Worm (Caenorhabditis elegans) whole organism, young adult: ENCODE data around the gene C11E4.6.

ENCODE experiments used
- B0019.2 ChIP-seq: fragments of 200-800 bp; sonication (Bioruptor generic); conservative IDR thresholded peaks from 2 replicates; pipeline ENCODE4 v1.3.6; 2022; ENCODE audit warnings: missing genetic modification reagents, missing genetic modification characterization, missing compliant biosample characterization
- F22D6.2 ChIP-seq: sonication (generic microtip); optimal IDR thresholded peaks from 2 replicates; lab custom pipeline; 2016; ENCODE audit warnings: mild to moderate bottlenecking, missing genetic modification characterization, missing compliant biosample characterization
- F33H1.4 ChIP-seq: fragments of 200-800 bp; sonication (Bioruptor generic); IDR thresholded peaks from 2 replicates; pipeline ENCODE4 v1.3.6; 2022; ENCODE audit warnings: missing genetic modification reagents, missing genetic modification characterization, missing compliant biosample characterization
- T26A5.8 ChIP-seq: sonication (generic microtip); optimal IDR thresholded peaks from 2 replicates; lab custom pipeline; 2016; ENCODE audit warnings: missing genetic modification characterization, missing compliant biosample characterization
- Y53F4B.3 ChIP-seq: fragments of 200-800 bp; sonication (Bioruptor generic); IDR thresholded peaks from 2 replicates; pipeline ENCODE4 v1.3.6; 2022; ENCODE audit warnings: missing genetic modification reagents, missing genetic modification characterization, missing compliant biosample characterization
- Y79H2A.3 ChIP-seq: fragments of 200-800 bp; sonication (Bioruptor generic); conservative IDR thresholded peaks from 2 replicates; pipeline ENCODE4 v1.3.6; 2022; ENCODE audit warnings: missing genetic modification reagents, missing genetic modification characterization, missing compliant biosample characterization
- ama-1 ChIP-seq, 3 experiments: fragments of 150-350 bp in 1 of 3; sonication (generic microtip) in 2 of 3; optimal IDR thresholded peaks; 2 replicates each; lab custom pipeline; 2014 to 2018; ENCODE audit warnings: missing biosample characterization in 2 of 3, missing genetic modification characterization in 2 of 3, missing genetic modification reagents in 2 of 3
- attf-3 ChIP-seq: fragments of 200-800 bp; sonication (Bioruptor generic); conservative IDR thresholded peaks from 2 replicates; pipeline ENCODE4 v1.3.6; 2022; ENCODE audit warnings: missing genetic modification reagents, missing genetic modification characterization, missing compliant biosample characterization
- attf-5 ChIP-seq: fragments of 200-800 bp; sonication (Bioruptor generic); optimal IDR thresholded peaks from 2 replicates; lab custom pipeline; 2018; ENCODE audit warnings: mild to moderate bottlenecking, missing genetic modification characterization, missing compliant biosample characterization
- ccch-3 ChIP-seq: fragments of 200-800 bp; sonication (Bioruptor generic); optimal IDR thresholded peaks from 2 replicates; lab custom pipeline; 2018; ENCODE audit warnings: mild to moderate bottlenecking, missing genetic modification characterization, missing compliant biosample characterization
- ceh-100 ChIP-seq: fragments of 200-800 bp; sonication (Bioruptor generic); IDR thresholded peaks from 2 replicates; pipeline ENCODE4 v1.3.6; 2022; ENCODE audit warnings: missing genetic modification reagents, missing genetic modification characterization, missing compliant biosample characterization
- ceh-58 ChIP-seq: fragments of 200-800 bp; sonication (Bioruptor generic); IDR thresholded peaks from 2 replicates; pipeline ENCODE4 v1.3.6; 2022; ENCODE audit warnings: missing genetic modification characterization, missing compliant biosample characterization
- dox-1 ChIP-seq: fragments of 200-800 bp; sonication (Bioruptor generic); IDR thresholded peaks from 2 replicates; pipeline ENCODE4 v1.3.6; 2022; ENCODE audit warnings: missing genetic modification reagents, missing genetic modification characterization, missing compliant biosample characterization
- dpff-1 ChIP-seq: sonication (generic microtip); optimal IDR thresholded peaks from 2 replicates; lab custom pipeline; 2017; ENCODE audit warnings: mild to moderate bottlenecking, missing genetic modification characterization, missing compliant biosample characterization
- dpl-1 ChIP-seq: fragments of 150-350 bp; optimal IDR thresholded peaks from 2 replicates; lab custom pipeline; 2014; ENCODE audit warnings: missing biosample characterization, missing genetic modification reagents, missing genetic modification characterization
- egl-18 ChIP-seq: fragments of 200-800 bp; sonication (Bioruptor generic); IDR thresholded peaks from 2 replicates; pipeline ENCODE4 v1.3.6; 2022; ENCODE audit warnings: missing genetic modification reagents, missing genetic modification characterization, missing compliant biosample characterization
- egl-44 ChIP-seq: fragments of 200-800 bp; sonication (Bioruptor generic); IDR thresholded peaks from 2 replicates; pipeline ENCODE4 v1.3.6; 2022; ENCODE audit warnings: missing genetic modification reagents, missing genetic modification characterization, missing compliant biosample characterization
- ets-4 ChIP-seq: fragments of 200-800 bp; sonication (Bioruptor generic); optimal IDR thresholded peaks from 2 replicates; lab custom pipeline; 2018; ENCODE audit warnings: mild to moderate bottlenecking, missing genetic modification characterization, missing compliant biosample characterization
- gei-17 ChIP-seq: fragments of 200-800 bp; sonication (Bioruptor generic); optimal IDR thresholded peaks from 2 replicates; lab custom pipeline; 2018; ENCODE audit warnings: mild to moderate bottlenecking, missing genetic modification characterization, missing compliant biosample characterization
- hlh-12 ChIP-seq: sonication (generic microtip); optimal IDR thresholded peaks from 2 replicates; lab custom pipeline; 2016; ENCODE audit warnings: missing genetic modification characterization, missing compliant biosample characterization
- hmg-1.2 ChIP-seq: fragments of 200-800 bp; sonication (Bioruptor generic); IDR thresholded peaks from 2 replicates; pipeline ENCODE4 v1.3.6; 2022; ENCODE audit warnings: missing genetic modification reagents, missing genetic modification characterization, missing compliant biosample characterization
- hrde-1 ChIP-seq: sonication (generic microtip); optimal IDR thresholded peaks from 2 replicates; lab custom pipeline; 2016; ENCODE audit warnings: missing genetic modification characterization, mild to moderate bottlenecking, missing compliant biosample characterization, moderate library complexity, missing genotype, missing genetic modification reagents, borderline replicate concordance
- let-526 ChIP-seq: fragments of 200-800 bp; sonication (Bioruptor generic); IDR thresholded peaks from 2 replicates; pipeline ENCODE4 v1.3.6; 2022; ENCODE audit warnings: missing genetic modification reagents, missing genetic modification characterization, missing compliant biosample characterization
- lin-40 ChIP-seq: sonication (generic microtip); optimal IDR thresholded peaks from 2 replicates; lab custom pipeline; 2016; ENCODE audit warnings: missing genetic modification characterization, mild to moderate bottlenecking, missing compliant biosample characterization, missing genotype, missing genetic modification reagents
- lin-54 ChIP-seq: fragments of 200-800 bp; sonication (Bioruptor generic); optimal IDR thresholded peaks from 2 replicates; lab custom pipeline; 2018; ENCODE audit warnings: mild to moderate bottlenecking, missing genetic modification characterization, missing compliant biosample characterization
- madf-8 ChIP-seq: fragments of 200-800 bp; sonication (Bioruptor generic); conservative IDR thresholded peaks from 2 replicates; pipeline ENCODE4 v1.3.6; 2022; ENCODE audit warnings: missing genetic modification reagents, missing genetic modification characterization, missing compliant biosample characterization
- mxl-1 ChIP-seq: sonication (generic microtip); optimal IDR thresholded peaks from 2 replicates; lab custom pipeline; 2016; ENCODE audit warnings: missing genetic modification characterization, missing compliant biosample characterization
- nfyb-1 ChIP-seq: fragments of 200-800 bp; sonication (Bioruptor generic); IDR thresholded peaks from 2 replicates; pipeline ENCODE4 v1.3.6; 2022; ENCODE audit warnings: missing genetic modification reagents, missing genetic modification characterization, missing compliant biosample characterization
- pbrm-1 ChIP-seq: fragments of 200-800 bp; sonication (Bioruptor generic); IDR thresholded peaks from 2 replicates; pipeline ENCODE4 v1.3.6; 2022; ENCODE audit warnings: missing genetic modification reagents, missing genetic modification characterization, missing compliant biosample characterization
- somi-1 ChIP-seq: fragments of 200-800 bp; sonication (Bioruptor generic); optimal IDR thresholded peaks from 2 replicates; lab custom pipeline; 2018; ENCODE audit warnings: mild to moderate bottlenecking, missing genetic modification characterization, missing compliant biosample characterization
- sptf-2 ChIP-seq: fragments of 200-800 bp; sonication (Bioruptor generic); optimal IDR thresholded peaks from 2 replicates; lab custom pipeline; 2018; ENCODE audit warnings: mild to moderate bottlenecking, missing genetic modification characterization, missing compliant biosample characterization
- unc-130 ChIP-seq: sonication (generic microtip); optimal IDR thresholded peaks from 2 replicates; lab custom pipeline; 2016; ENCODE audit warnings: missing genetic modification reagents, missing genetic modification characterization, missing compliant biosample characterization

The C11E4.6 gene

DNA sequence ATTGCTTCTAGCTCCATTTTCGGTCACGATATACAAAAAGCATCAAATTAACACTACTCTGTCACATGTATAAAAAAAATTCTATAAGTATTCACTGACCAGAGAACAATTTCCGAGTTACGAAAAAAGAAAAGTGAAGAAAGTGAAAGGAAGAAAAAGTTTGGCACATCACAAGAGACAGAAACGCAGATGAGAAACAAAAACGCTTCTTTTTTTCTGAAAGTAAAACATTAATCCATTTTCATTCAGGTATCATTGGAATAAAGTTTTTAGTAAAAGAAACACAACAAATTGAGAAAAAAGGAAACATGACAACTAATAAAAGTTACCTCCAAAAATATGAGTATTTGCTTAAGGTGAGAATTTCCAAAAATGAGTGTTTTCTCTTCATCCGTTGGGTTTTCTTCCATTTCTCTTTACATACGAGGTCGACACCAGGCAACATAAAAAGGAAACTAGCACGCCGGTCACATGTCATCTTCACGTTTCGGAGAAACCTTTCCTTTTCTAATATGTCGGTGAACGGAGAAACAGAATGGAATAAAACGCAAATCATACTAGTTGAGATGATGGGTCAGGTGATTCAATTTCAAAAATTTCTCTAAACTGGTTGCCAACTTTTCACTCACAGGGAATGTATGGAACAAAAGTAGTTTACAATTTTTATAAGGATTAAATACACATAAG is 32.6 kb downstream of the C11E4.6 start:
- TF ChIP-seq lin-40 (tag; lab: Kevin White, UChicago) (peak; percentile 39), somi-1 (peak; percentile 65), hmg-1.2 (GFP tag; lab: Robert Waterston, UW) (no peak)

- no peak for TF ChIP-seq hlh-12 (tag; lab: Kevin White, UChicago)
- no peak for TF ChIP-seq nfyb-1 (GFP tag; lab: Robert Waterston, UW)
- no peak for TF ChIP-seq Y79H2A.3 (GFP tag; lab: Robert Waterston, UW)
- no peak for TF ChIP-seq egl-18
These were observed 37.8 kb downstream of the C11E4.6 start, which contains the start of gene F34H10.4 for ce11 chrX:9648098-9648574. Gene F34H10.4 (plus strand): TSS chrX:9648524.

DNA sequence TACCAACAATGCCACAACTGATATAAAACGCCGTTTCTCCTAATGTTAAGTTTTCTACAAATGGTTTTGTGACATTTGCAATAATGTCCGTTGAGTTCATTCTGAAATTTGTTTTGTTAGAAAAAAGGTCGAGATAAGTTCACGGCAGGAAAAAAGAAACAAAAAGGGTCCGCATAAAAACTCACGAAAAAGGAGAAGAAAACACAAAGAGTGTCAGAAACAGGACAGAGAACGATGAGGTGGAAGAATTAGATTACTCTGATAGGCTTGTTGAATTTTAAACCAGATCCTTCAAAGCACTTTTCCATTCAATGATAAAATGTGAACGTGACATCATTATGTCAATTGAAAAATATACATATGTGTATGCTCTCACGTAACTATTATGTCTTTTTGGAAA is 42.7 kb downstream of the C11E4.6 start, which contains the start of gene aex-2:
Gene aex-2, minus strand, starts transcription at position 101 of the 400 bp plus-strand sequence.
- TF ChIP-seq lin-54 (GFP tag; lab: Kevin White, UChicago) = no peak
- TF ChIP-seq B0019.2 (GFP tag; lab: Robert Waterston, UW) = no peak
- no peak for TF ChIP-seq gei-17 (GFP tag; lab: Kevin White, UChicago)
- TF ChIP-seq T26A5.8 (tag; lab: Kevin White, UChicago) = no peak
- no peak for TF ChIP-seq hrde-1 (tag; lab: Kevin White, UChicago)
- no peak for TF ChIP-seq ceh-58 (GFP tag; lab: Robert Waterston, UW)
- TF ChIP-seq attf-5 (GFP tag; lab: Kevin White, UChicago) = no peak
- no peak for TF ChIP-seq unc-130 (GFP tag; lab: Kevin White, UChicago)
- no peak for TF ChIP-seq egl-44
- no peak for TF ChIP-seq attf-3 (GFP tag; lab: Robert Waterston, UW)
- TF ChIP-seq ceh-100 (GFP tag; lab: Robert Waterston, UW) = no peak
- no peak for TF ChIP-seq let-526 (GFP tag; lab: Robert Waterston, UW)
- no peak for TF ChIP-seq nfyb-1 (GFP tag; lab: Robert Waterston, UW)
- no peak for TF ChIP-seq madf-8
- no peak for TF ChIP-seq dpff-1 (tag; lab: Kevin White, UChicago)
- TF ChIP-seq F33H1.4 (GFP tag; lab: Robert Waterston, UW) = no peak
- no peak for TF ChIP-seq Y53F4B.3 (GFP tag; lab: Robert Waterston, UW)
- TF ChIP-seq pbrm-1 (GFP tag; lab: Robert Waterston, UW) = no peak
- TF ChIP-seq ama-1 (optimal IDR thresholded peaks at IDR 0.05; lab: Kevin White, UChicago) = no peak
- no peak for TF ChIP-seq ama-1 (GFP tag; optimal IDR thresholded peaks at IDR 0.05; lab: Kevin White, UChicago)

DNA sequence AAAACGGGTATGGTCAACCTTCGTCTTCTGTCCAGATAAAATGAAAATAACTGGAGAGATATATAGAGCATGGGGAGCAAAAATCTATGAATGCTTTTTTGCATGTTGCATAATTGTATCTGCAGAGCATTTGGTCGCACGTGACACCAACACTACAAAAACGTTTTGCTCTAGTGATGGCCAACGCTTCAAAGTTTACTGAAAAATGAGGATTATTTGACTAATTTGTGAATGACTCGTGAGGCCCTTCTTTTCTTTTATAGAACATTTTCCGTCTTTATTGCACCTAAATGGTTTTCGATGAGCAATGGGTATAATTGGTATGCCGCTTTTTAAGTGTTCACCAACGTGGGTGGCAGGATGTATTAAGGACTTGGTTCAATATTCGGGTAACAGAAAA is 43.1 kb downstream of the C11E4.6 start:
- TF ChIP-seq ets-4 (GFP tag; lab: Kevin White, UChicago) (no peak), ccch-3 (GFP tag; lab: Kevin White, UChicago) (no peak), dpl-1 (GFP tag; lab: Kevin White, UChicago) (no peak), mxl-1 (tag; lab: Kevin White, UChicago) (no peak)

DNA sequence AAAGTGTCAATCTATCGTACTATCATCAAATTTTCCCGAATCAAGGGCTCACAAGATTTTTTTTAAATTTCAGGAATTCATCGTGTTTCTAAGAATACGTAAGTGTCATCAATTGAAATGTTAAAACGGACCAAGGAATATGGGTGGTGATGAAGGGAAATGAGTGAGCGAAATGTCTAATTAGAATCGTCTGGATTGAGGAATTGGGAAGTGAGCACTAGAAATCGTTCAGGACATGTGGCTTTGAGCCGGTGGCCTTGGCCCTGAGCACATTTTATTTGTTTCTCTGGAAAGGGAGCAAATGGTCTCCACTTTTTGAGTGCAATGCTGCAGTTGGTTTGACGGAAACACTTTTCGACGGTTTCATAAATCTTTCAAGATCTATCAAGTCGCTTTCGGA is 43.9 kb downstream of the C11E4.6 start:
- TF ChIP-seq sptf-2 (GFP tag; lab: Kevin White, UChicago) (no peak), F22D6.2 (tag; lab: Kevin White, UChicago) (no peak), dox-1 (GFP tag; lab: Robert Waterston, UW) (no peak)
